Fruit fly (Drosophila melanogaster) whole organism, embryonic: ENCODE results near the gene CG18180.
A peak's percentile ranks its signal among the peaks of the same experiment; 100 is the strongest.

Experiments used
- Atf3 ChIP-seq: fragments of 200-800 bp; sonication (Bioruptor generic); optimal IDR thresholded peaks from 3 replicates; lab custom pipeline; 2016; ENCODE audit warnings: missing biosample characterization, missing genetic modification characterization
- CG10959 ChIP-seq: fragments of 200-800 bp; sonication (Bioruptor generic); IDR thresholded peaks from 2 replicates; pipeline ENCODE4 v1.3.6; 2022; ENCODE audit warnings: missing biosample characterization, missing genetic modification characterization
- CG11247 ChIP-seq: fragments of 200-800 bp; sonication (Bioruptor generic); IDR thresholded peaks from 2 replicates; pipeline ENCODE4 v1.3.6; 2022; ENCODE audit warnings: missing biosample characterization, missing genetic modification characterization
- CG11696 ChIP-seq: fragments of 200-800 bp; sonication (Bioruptor generic); IDR thresholded peaks from 2 replicates; pipeline ENCODE4 v1.3.6; 2022; ENCODE audit warnings: missing biosample characterization, missing genetic modification characterization
- CG13296 ChIP-seq: fragments of 200-800 bp; sonication (Bioruptor generic); optimal IDR thresholded peaks from 3 replicates; lab custom pipeline; 2018; ENCODE audit warnings: missing biosample characterization, mild to moderate bottlenecking, missing genetic modification characterization
- CG14014 ChIP-seq: fragments of 200-800 bp; sonication (Bioruptor generic); IDR thresholded peaks from 2 replicates; pipeline ENCODE4 v1.3.6; 2022; ENCODE audit warnings: missing biosample characterization, missing genetic modification characterization
- CG15696 ChIP-seq: fragments of 200-800 bp; sonication (Bioruptor generic); optimal IDR thresholded peaks from 2 replicates; lab custom pipeline; 2019; ENCODE audit warnings: missing biosample characterization, mild to moderate bottlenecking, missing genetic modification characterization, moderate library complexity
- CG17385 ChIP-seq: fragments of 200-800 bp; sonication (Bioruptor generic); optimal IDR thresholded peaks from 3 replicates; lab custom pipeline; 2018; ENCODE audit warnings: missing biosample characterization, mild to moderate bottlenecking, missing genetic modification characterization
- CG18011 ChIP-seq: fragments of 200-800 bp; sonication (Bioruptor generic); optimal IDR thresholded peaks from 2 replicates; lab custom pipeline; 2017; ENCODE audit warnings: missing biosample characterization, missing genetic modification characterization, mild to moderate bottlenecking, moderate library complexity, missing genotype
- CG2678 ChIP-seq: fragments of 200-800 bp; sonication (Bioruptor generic); optimal IDR thresholded peaks from 3 replicates; lab custom pipeline; 2019; ENCODE audit warnings: missing biosample characterization, mild to moderate bottlenecking, missing genetic modification characterization, moderate library complexity
- CG32772 ChIP-seq: fragments of 200-800 bp; sonication (Bioruptor generic); IDR thresholded peaks from 2 replicates; pipeline ENCODE4 v1.3.6; 2022; ENCODE audit warnings: missing biosample characterization, missing genetic modification characterization
- CG34376 ChIP-seq: fragments of 200-800 bp; sonication (Bioruptor generic); optimal IDR thresholded peaks from 2 replicates; lab custom pipeline; 2018; ENCODE audit warnings: missing biosample characterization, mild to moderate bottlenecking, missing genetic modification characterization
- CG5245 ChIP-seq: fragments of 200-800 bp; sonication (Bioruptor generic); optimal IDR thresholded peaks from 3 replicates; lab custom pipeline; 2016; ENCODE audit warnings: missing biosample characterization, missing genetic modification characterization
- CG7372 ChIP-seq: fragments of 200-800 bp; sonication (Bioruptor generic); IDR thresholded peaks from 2 replicates; pipeline ENCODE4 v1.3.6; 2022; ENCODE audit warnings: missing biosample characterization, missing genetic modification characterization
- CG7786 ChIP-seq: fragments of 200-800 bp; sonication (Bioruptor generic); optimal IDR thresholded peaks from 2 replicates; lab custom pipeline; 2016; ENCODE audit warnings: missing biosample characterization, missing genetic modification characterization
- CG8089 ChIP-seq: fragments of 200-800 bp; sonication (Bioruptor generic); optimal IDR thresholded peaks from 3 replicates; lab custom pipeline; 2016; ENCODE audit warnings: missing biosample characterization, missing genetic modification characterization
- Dll ChIP-seq: fragments of 200-800 bp; sonication (Bioruptor generic); IDR thresholded peaks from 4 replicates; pipeline ENCODE4 v1.3.6; 2022; ENCODE audit warnings: missing biosample characterization, missing genetic modification characterization; ENCODE audit not compliant: partially characterized antibody
- Dref ChIP-seq: fragments of 200-800 bp; sonication (Bioruptor generic); IDR thresholded peaks from 2 replicates; pipeline ENCODE4 v1.3.6; 2022; ENCODE audit warnings: missing biosample characterization, missing genetic modification characterization
- Drgx ChIP-seq: fragments of 200-800 bp; sonication (Bioruptor generic); IDR thresholded peaks from 2 replicates; pipeline ENCODE4 v1.3.6; 2022; ENCODE audit warnings: missing biosample characterization, missing genetic modification characterization
- Eip74EF ChIP-seq, 2 experiments: fragments of 200-800 bp in 1 of 2; fragments of >200 bp in 1 of 2; sonication (Bioruptor generic) in 1 of 2; optimal IDR thresholded peaks; 2 replicates each; lab custom pipeline; 2017 to 2019; ENCODE audit warnings: missing biosample characterization in 2 of 2, missing genetic modification characterization in 2 of 2, mild to moderate bottlenecking in 1 of 2, moderate library complexity in 1 of 2
- H2.0 ChIP-seq: fragments of 200-800 bp; sonication (Bioruptor generic); IDR thresholded peaks from 2 replicates; pipeline ENCODE4 v1.3.6; 2022; ENCODE audit warnings: missing biosample characterization, missing genetic modification characterization
- Hmr ChIP-seq: fragments of 200-800 bp; sonication (Bioruptor generic); optimal IDR thresholded peaks from 3 replicates; lab custom pipeline; 2017; ENCODE audit warnings: mild to moderate bottlenecking, missing biosample characterization, missing genetic modification reagents, missing genetic modification characterization
- Kr ChIP-seq: fragments of 200-800 bp; sonication (Bioruptor generic); optimal IDR thresholded peaks from 2 replicates; lab custom pipeline; 2017; ENCODE audit warnings: missing biosample characterization, mild to moderate bottlenecking, missing genetic modification characterization
- MTF-1 ChIP-seq: fragments of 200-800 bp; sonication (Bioruptor generic); optimal IDR thresholded peaks from 2 replicates; lab custom pipeline; 2018; ENCODE audit warnings: missing biosample characterization, mild to moderate bottlenecking, missing genetic modification characterization, borderline replicate concordance
- Scr ChIP-seq: fragments of 200-800 bp; sonication (Bioruptor generic); IDR thresholded peaks from 2 replicates; pipeline ENCODE4 v1.3.6; 2022; ENCODE audit warnings: missing biosample characterization, missing genetic modification characterization; ENCODE audit not compliant: partially characterized antibody
- chinmo ChIP-seq: fragments of 200-800 bp; sonication (Bioruptor generic); IDR thresholded peaks from 4 replicates; pipeline ENCODE4 v1.3.6; 2022; ENCODE audit warnings: missing biosample characterization, missing genetic modification characterization; ENCODE audit not compliant: partially characterized antibody
- chn ChIP-seq: fragments of 200-800 bp; sonication (Bioruptor generic); optimal IDR thresholded peaks from 2 replicates; lab custom pipeline; 2016; ENCODE audit warnings: missing biosample characterization, missing genetic modification characterization
- corto ChIP-seq: fragments of 200-800 bp; sonication (Bioruptor generic); optimal IDR thresholded peaks from 2 replicates; lab custom pipeline; 2016; ENCODE audit warnings: missing biosample characterization, mild to moderate bottlenecking, missing genetic modification characterization, moderate library complexity
- eve ChIP-seq, 2 experiments: fragments of >200 bp; optimal IDR thresholded peaks; 2 replicates each; lab custom pipeline; 2017; ENCODE audit warnings: missing biosample characterization in 2 of 2, missing genetic modification characterization in 2 of 2
- ewg ChIP-seq: fragments of 200-800 bp; sonication (Bioruptor generic); optimal IDR thresholded peaks from 3 replicates; lab custom pipeline; 2017; ENCODE audit warnings: mild to moderate bottlenecking, missing biosample characterization, missing genetic modification reagents, missing genetic modification characterization
- fd3F ChIP-seq: fragments of 200-800 bp; sonication (Bioruptor generic); optimal IDR thresholded peaks from 2 replicates; lab custom pipeline; 2018; ENCODE audit warnings: missing biosample characterization, mild to moderate bottlenecking, missing genetic modification characterization, moderate library complexity
- ftz-f1 ChIP-seq: fragments of 200-800 bp; sonication (Bioruptor generic); optimal IDR thresholded peaks from 2 replicates; lab custom pipeline; 2016; ENCODE audit warnings: missing biosample characterization, missing genetic modification characterization
- fu2 ChIP-seq: fragments of 200-800 bp; sonication (Bioruptor generic); optimal IDR thresholded peaks from 2 replicates; lab custom pipeline; 2016; ENCODE audit warnings: missing biosample characterization, missing genetic modification characterization
- gem ChIP-seq: fragments of 200-800 bp; sonication (Bioruptor generic); optimal IDR thresholded peaks from 2 replicates; lab custom pipeline; 2019; ENCODE audit warnings: missing biosample characterization, mild to moderate bottlenecking, missing genetic modification characterization, moderate library complexity
- gfzf ChIP-seq: fragments of 200-800 bp; sonication (Bioruptor generic); optimal IDR thresholded peaks from 2 replicates; lab custom pipeline; 2016; ENCODE audit warnings: missing biosample characterization, mild to moderate bottlenecking, missing genetic modification characterization, moderate library complexity
- ind ChIP-seq: fragments of 200-800 bp; sonication (Bioruptor generic); optimal IDR thresholded peaks from 3 replicates; lab custom pipeline; 2016; ENCODE audit warnings: missing biosample characterization, missing genetic modification characterization
- jigr1 ChIP-seq: fragments of 200-800 bp; sonication (Bioruptor generic); IDR thresholded peaks from 3 replicates; pipeline ENCODE4 v1.3.6; 2022; ENCODE audit warnings: missing biosample characterization, missing genetic modification characterization
- jing ChIP-seq: fragments of 200-800 bp; sonication (Bioruptor generic); optimal IDR thresholded peaks from 2 replicates; lab custom pipeline; 2018; ENCODE audit warnings: missing biosample characterization, mild to moderate bottlenecking, missing genetic modification characterization
- lbe ChIP-seq: fragments of 200-800 bp; sonication (Bioruptor generic); optimal IDR thresholded peaks from 2 replicates; lab custom pipeline; 2016; ENCODE audit warnings: missing biosample characterization, mild to moderate bottlenecking, missing genetic modification characterization
- maf-S ChIP-seq: fragments of 200-800 bp; sonication (Bioruptor generic); optimal IDR thresholded peaks from 2 replicates; lab custom pipeline; 2016; ENCODE audit warnings: missing biosample characterization, missing genetic modification characterization
- otp ChIP-seq: fragments of 200-800 bp; sonication (Bioruptor generic); IDR thresholded peaks from 3 replicates; pipeline ENCODE4, ENCODE4 v1.3.6; 2022; ENCODE audit warnings: missing biosample characterization, missing genetic modification characterization
- phol ChIP-seq: fragments of 200-800 bp; sonication (Bioruptor generic); optimal IDR thresholded peaks from 3 replicates; lab custom pipeline; 2018; ENCODE audit warnings: missing biosample characterization, mild to moderate bottlenecking, missing genetic modification characterization, moderate library complexity
- pita ChIP-seq: fragments of 200-800 bp; sonication (Bioruptor generic); optimal IDR thresholded peaks from 2 replicates; lab custom pipeline; 2017; ENCODE audit warnings: missing biosample characterization, mild to moderate bottlenecking, missing genetic modification characterization
- seq ChIP-seq: fragments of 200-800 bp; sonication (Bioruptor generic); IDR thresholded peaks from 2 replicates; pipeline ENCODE4 v1.3.6; 2022; ENCODE audit warnings: missing biosample characterization, missing genetic modification characterization
- sna ChIP-seq: fragments of 200-800 bp; sonication (Bioruptor generic); IDR thresholded peaks from 2 replicates; pipeline ENCODE4 v1.3.6; 2022; ENCODE audit warnings: missing biosample characterization, missing genetic modification characterization; ENCODE audit not compliant: partially characterized antibody
- sr ChIP-seq: fragments of 200-800 bp; sonication (Bioruptor generic); IDR thresholded peaks from 3 replicates; pipeline ENCODE4 v1.3.6; 2022; ENCODE audit warnings: missing biosample characterization, missing genetic modification characterization
- tna ChIP-seq: fragments of 200-800 bp; sonication (Bioruptor generic); IDR thresholded peaks from 2 replicates; pipeline ENCODE4 v1.3.6; 2022; ENCODE audit warnings: missing biosample characterization, missing genetic modification characterization; ENCODE audit not compliant: partially characterized antibody
- zen2 ChIP-seq: fragments of 200-800 bp; sonication (Bioruptor generic); IDR thresholded peaks from 3 replicates; pipeline ENCODE4 v1.3.6; 2022; ENCODE audit warnings: missing biosample characterization, missing genetic modification characterization; ENCODE audit not compliant: partially characterized antibody

CG18180 gene

dm6 chr3L:9675528-9675963 is 34.7 kb downstream of the CG18180 start (continued):
- 0 out of 2 replicates have a peak, but pooled peaks have one; percentile 20 for TF ChIP-seq Scr
- TF ChIP-seq CG2678 (tag; lab: Kevin White, UChicago): peak; percentile 12
- TF ChIP-seq CG13296 (GFP tag; lab: Kevin White, UChicago): peak; percentile 46
- peak; percentile 55 for TF ChIP-seq corto (GFP tag; lab: Kevin White, UChicago)
- no peak for TF ChIP-seq CG15696
- TF ChIP-seq gfzf (GFP tag; lab: Kevin White, UChicago): no peak
- TF ChIP-seq zen2 (GFP tag; lab: Robert Waterston, UW): peak; percentile 67; the same call in 2 of the 3 replicates
- TF ChIP-seq Hmr (GFP tag; lab: Kevin White, UChicago): peak; percentile 19
- peak; percentile 64 for TF ChIP-seq Dll
- TF ChIP-seq sna (GFP tag; lab: Robert Waterston, UW): peak; percentile 59; the same call in 1 of the 2 replicates
- TF ChIP-seq eve (GFP tag; optimal IDR thresholded peaks at IDR 0.05; lab: Kevin White, UChicago): peak in 1 of 2 experiments; percentile 23
- peak; percentile 76 for TF ChIP-seq lbe
- TF ChIP-seq ewg (GFP tag; lab: Kevin White, UChicago): no peak
- TF ChIP-seq Eip74EF (GFP tag; optimal IDR thresholded peaks at IDR 0.05; lab: Kevin White, UChicago): peak in 1 of 2 experiments; percentile 44
- peak; percentile 15 for TF ChIP-seq MTF-1 (GFP tag; lab: Kevin White, UChicago)
- TF ChIP-seq CG7372 (GFP tag; lab: Robert Waterston, UW): peak; percentile 61
- TF ChIP-seq chinmo (GFP tag; lab: Robert Waterston, UW): peak; percentile 77; the same call in 1 of the 4 replicates

- TF ChIP-seq Kr (GFP tag; lab: Kevin White, UChicago): no peak
- no peak for TF ChIP-seq H2.0 (GFP tag; lab: Robert Waterston, UW)
- TF ChIP-seq Drgx (GFP tag; lab: Robert Waterston, UW): 0 out of 2 replicates have a peak, but pooled peaks have one; percentile 9
- peak; percentile 56; the same call in 1 of the 3 replicates for TF ChIP-seq sr
- TF ChIP-seq otp: no peak
- TF ChIP-seq ftz-f1 (GFP tag; lab: Kevin White, UChicago): peak; percentile 4
- peak; percentile 37 for TF ChIP-seq CG17385 (GFP tag; lab: Kevin White, UChicago)
- TF ChIP-seq CG5245: no peak
- TF ChIP-seq, all 482 proteins: peak for 4
Observed at dm6 chr3L:9677260-9677659, 36.4 kb downstream of the CG18180 start.

DNA sequence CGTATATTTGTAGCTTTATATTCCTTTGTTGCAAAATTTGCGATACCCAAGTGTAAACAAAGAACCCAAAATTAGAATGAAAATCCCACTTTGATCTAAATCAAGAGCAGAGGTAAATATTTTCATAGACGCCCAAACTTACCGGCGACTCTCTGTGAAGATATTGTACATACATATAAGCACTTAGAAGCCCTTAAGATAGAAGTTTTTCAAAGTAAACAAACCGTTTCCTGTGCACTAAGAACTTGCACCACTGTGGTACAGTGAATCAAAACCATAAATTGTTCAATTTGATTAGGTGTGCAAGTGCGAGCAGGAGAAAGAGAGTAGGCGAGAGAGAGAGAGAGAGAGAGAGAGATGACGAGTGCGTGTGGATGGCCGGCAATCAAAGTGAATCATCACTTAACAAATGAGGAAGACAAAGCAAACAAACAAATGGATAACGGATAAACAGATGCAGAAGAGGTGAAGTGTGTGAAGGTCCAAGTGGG is 37.2 kb downstream of the CG18180 start:
- TF ChIP-seq CG10959 (no peak), ind (GFP tag; lab: Kevin White, UChicago) (no peak), CG8089 (GFP tag; lab: Kevin White, UChicago) (peak; percentile 3), phol (tag; lab: Kevin White, UChicago) (no peak), Atf3 (GFP tag; lab: Kevin White, UChicago) (no peak), CG11696 (no peak), CG7372 (GFP tag; lab: Robert Waterston, UW) (no peak), CG14014 (no peak), Dref (GFP tag; lab: Robert Waterston, UW) (no peak), fu2 (GFP tag; lab: Kevin White, UChicago) (no peak), jigr1 (no peak), fd3F (no peak), chn (GFP tag; lab: Kevin White, UChicago) (no peak), CG32772 (GFP tag; lab: Robert Waterston, UW) (no peak), gem (tag; lab: Kevin White, UChicago) (peak; percentile 18), maf-S (GFP tag; lab: Kevin White, UChicago) (no peak), seq (GFP tag; lab: Robert Waterston, UW) (no peak), CG11247 (GFP tag; lab: Robert Waterston, UW) (no peak), tna (GFP tag; lab: Robert Waterston, UW) (no peak), CG34376 (GFP tag; lab: Kevin White, UChicago) (no peak), pita (GFP tag; lab: Kevin White, UChicago) (no peak), CG18011 (no peak), CG7786 (no peak), jing (GFP tag; lab: Kevin White, UChicago) (no peak)
